Worm (Caenorhabditis elegans): Measurements from ENCODE around the gene ints-13.

DNA sequence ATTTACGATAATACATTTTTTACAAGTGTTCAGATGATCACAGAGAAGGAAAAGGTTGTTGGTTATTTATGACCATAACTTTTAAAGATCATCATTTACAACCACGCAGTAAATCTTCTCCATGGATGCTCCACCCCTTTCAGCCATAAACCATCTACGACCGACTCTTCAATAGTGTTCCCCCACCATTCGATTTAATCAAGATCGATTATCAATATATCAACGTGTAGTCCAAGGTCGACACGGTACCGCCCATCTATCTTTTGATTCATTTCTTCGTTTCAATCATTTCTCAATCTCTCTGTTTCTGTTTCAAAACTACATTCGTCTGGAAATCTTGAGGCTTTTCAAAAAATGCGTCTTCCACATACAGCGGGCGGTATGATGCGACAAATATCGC lies 7.6 kb upstream of the ints-13 start, which contains the start of gene aass-1:
- TF ChIP-seq elt-3 (tag; optimal IDR thresholded peaks at IDR 0.05) (no peak), nhr-71 (tag; optimal IDR thresholded peaks at IDR 0.05) (no peak), nhr-76 (tag; optimal IDR thresholded peaks at IDR 0.05) (no peak), nhr-237 (tag; optimal IDR thresholded peaks at IDR 0.05) (no peak), snu-23 (GFP tag; optimal IDR thresholded peaks at IDR 0.05) (no peak), ceh-82 (tag; optimal IDR thresholded peaks at IDR 0.05) (no peak)
